Worm (Caenorhabditis elegans) whole organism, L2 larva: Measurements from ENCODE around the gene spe-49.

Experiments used
- F13H6.1 ChIP-seq: sonication (generic microtip); optimal IDR thresholded peaks from 2 replicates; lab custom pipeline; 2016; ENCODE audit warnings: missing genetic modification characterization, missing compliant biosample characterization
- elt-3 ChIP-seq: sonication (generic microtip); optimal IDR thresholded peaks from 2 replicates; lab custom pipeline; 2017; ENCODE audit warnings: missing biosample characterization, missing genetic modification characterization
- lin-11 ChIP-seq: fragments of 150-350 bp; sonication (generic microtip); optimal IDR thresholded peaks from 2 replicates; lab custom pipeline; 2014; ENCODE audit warnings: missing biosample characterization, missing genetic modification characterization, inconsistent platforms, mixed read lengths
- nhr-237 ChIP-seq: fragments of 150-350 bp; optimal IDR thresholded peaks from 2 replicates; lab custom pipeline; 2014; ENCODE audit warnings: missing biosample characterization, missing genetic modification characterization

ce11 chrV:6321733-6322198 is 40.6 kb downstream of the spe-49 start, which contains the start of gene T28C12.15:
- TF ChIP-seq nhr-237 (tag; lab: Kevin White, UChicago): no peak
- TF ChIP-seq F13H6.1: no peak
- TF ChIP-seq elt-3 (tag; lab: Kevin White, UChicago): no peak
- TF ChIP-seq lin-11 (tag; lab: Kevin White, UChicago): no peak
